Worm (Caenorhabditis elegans) whole organism, young adult: ENCODE measurements around the gene elt-2.

Source experiments
- athp-1 ChIP-seq: sonication (generic microtip); optimal IDR thresholded peaks from 2 replicates; lab custom pipeline; 2017; ENCODE audit warnings: mild to moderate bottlenecking, missing genetic modification characterization, missing compliant biosample characterization
- attf-3 ChIP-seq: fragments of 200-800 bp; sonication (Bioruptor generic); conservative IDR thresholded peaks from 2 replicates; pipeline ENCODE4 v1.3.6; 2022; ENCODE audit warnings: missing genetic modification reagents, missing genetic modification characterization, missing compliant biosample characterization
- sdz-38 ChIP-seq: sonication (generic microtip); optimal IDR thresholded peaks from 2 replicates; lab custom pipeline; 2016; ENCODE audit warnings: missing genotype, missing genetic modification characterization, missing compliant biosample characterization
- unc-130 ChIP-seq: sonication (generic microtip); optimal IDR thresholded peaks from 2 replicates; lab custom pipeline; 2016; ENCODE audit warnings: missing genetic modification reagents, missing genetic modification characterization, missing compliant biosample characterization

DNA sequence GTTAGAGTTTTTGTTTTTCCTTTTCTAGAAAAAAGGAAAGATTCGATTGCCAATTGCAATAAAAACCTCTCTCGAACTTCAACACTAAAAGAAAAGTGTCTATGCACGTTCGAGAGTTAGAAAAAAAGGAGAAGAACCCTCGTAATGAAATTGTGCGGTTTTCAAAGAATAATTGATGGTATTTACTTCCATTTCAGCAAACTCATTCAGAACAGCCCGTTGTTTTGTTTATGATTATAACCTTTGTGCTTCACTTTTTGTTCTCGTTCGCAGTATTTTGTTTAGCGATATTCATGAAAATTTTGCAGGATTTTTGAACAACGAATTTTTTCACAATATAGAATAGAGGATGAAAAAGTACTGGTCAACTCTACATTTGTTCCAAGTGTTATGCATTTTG lies 27.1 kb upstream of the elt-2 start, which contains the start of gene lgc-41:
- TF ChIP-seq athp-1 (no peak), sdz-38 (tag; lab: Kevin White, UChicago) (no peak), unc-130 (no peak), attf-3 (GFP tag; lab: Robert Waterston, UW) (no peak)
